Worm (Caenorhabditis elegans) whole organism, early embryonic: ENCODE measurements around the gene sru-29.

Experiments used
- F13C5.2 ChIP-seq: sonication (generic microtip); optimal IDR thresholded peaks from 2 replicates; lab custom pipeline; 2017; ENCODE audit warnings: mild to moderate bottlenecking, missing genetic modification characterization, inconsistent platforms, missing compliant biosample characterization
- aly-1 ChIP-seq: sonication (generic microtip); optimal IDR thresholded peaks from 2 replicates; lab custom pipeline; 2016; ENCODE audit warnings: missing genetic modification characterization, missing compliant biosample characterization
- ama-1 ChIP-seq: fragments of 150-350 bp; optimal IDR thresholded peaks from 2 replicates; lab custom pipeline; 2014
- ceh-36 ChIP-seq: sonication (generic microtip); optimal IDR thresholded peaks from 2 replicates; lab custom pipeline; 2016; ENCODE audit warnings: missing genetic modification characterization, inconsistent platforms, missing compliant biosample characterization
- ets-7 ChIP-seq: sonication (generic microtip); optimal IDR thresholded peaks from 2 replicates; lab custom pipeline; 2016; ENCODE audit warnings: missing genotype, missing genetic modification characterization, missing compliant biosample characterization
- hmbx-1 ChIP-seq: sonication (generic microtip); optimal IDR thresholded peaks from 2 replicates; lab custom pipeline; 2016; ENCODE audit warnings: mild to moderate bottlenecking, missing genetic modification characterization, missing compliant biosample characterization
- hmg-4 ChIP-seq: fragments of 200-800 bp; sonication (Bioruptor generic); optimal IDR thresholded peaks from 2 replicates; lab custom pipeline; 2018; ENCODE audit warnings: mild to moderate bottlenecking, missing genetic modification characterization, missing compliant biosample characterization
- scrt-1 ChIP-seq: fragments of 200-800 bp; sonication (Bioruptor generic); IDR thresholded peaks from 2 replicates; pipeline ENCODE4 v1.3.6; 2022; ENCODE audit warnings: missing genetic modification characterization, missing compliant biosample characterization
- tbx-11 ChIP-seq: fragments of 200-800 bp; sonication (Bioruptor generic); IDR thresholded peaks from 2 replicates; pipeline ENCODE4 v1.3.6; 2022; ENCODE audit warnings: missing genetic modification characterization, missing compliant biosample characterization

DNA sequence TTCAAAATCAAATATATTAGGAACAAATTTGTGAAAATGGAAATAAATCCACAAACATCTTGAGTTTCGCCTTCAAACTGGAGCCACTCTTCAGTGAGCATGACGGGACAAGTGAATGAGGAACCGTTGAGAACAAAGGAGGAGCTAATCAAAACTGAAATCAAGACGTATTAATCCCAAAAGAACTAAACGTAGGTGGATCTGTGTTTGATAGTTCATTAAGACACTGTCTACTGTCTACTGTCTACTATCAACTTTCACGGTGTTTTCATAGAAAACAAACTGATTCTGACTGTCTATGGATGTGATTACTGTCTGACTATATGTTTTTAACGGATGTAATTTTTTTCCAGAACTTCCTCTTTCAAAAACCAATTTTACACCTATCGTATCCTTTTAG, 10.5 kb downstream of the sru-29 start, which contains the start of gene str-193:
- no peak for TF ChIP-seq hmg-4
- no peak for TF ChIP-seq ets-7 (tag; lab: Kevin White, UChicago)
- TF ChIP-seq ama-1 (lab: Kevin White, UChicago): no peak
- no peak for TF ChIP-seq hmbx-1 (tag; lab: Kevin White, UChicago)
- no peak for TF ChIP-seq aly-1
- TF ChIP-seq tbx-11 (GFP tag; lab: Robert Waterston, UW): no peak
- no peak for TF ChIP-seq ceh-36 (tag; lab: Kevin White, UChicago)
- TF ChIP-seq scrt-1 (GFP tag; lab: Robert Waterston, UW): no peak
- no peak for TF ChIP-seq F13C5.2 (tag; lab: Kevin White, UChicago)
